Worm (Caenorhabditis elegans) whole organism, mixed stage, embryonic: ENCODE measurements around the gene pes-4.
"Not testable (repeated sequence)": the region's sequence is repeated elsewhere in the genome, so short reads cannot be mapped to it uniquely, and the experiment has no call there.

Experiments
- bed-3 ChIP-seq: fragments of 200-800 bp; sonication (Bioruptor generic); optimal IDR thresholded peaks from 3 replicates; lab custom pipeline; 2018; ENCODE audit warnings: mild to moderate bottlenecking, missing genetic modification characterization, moderate library complexity, missing compliant biosample characterization
- ceh-43 ChIP-seq: fragments of 200-800 bp; sonication (Bioruptor generic); optimal IDR thresholded peaks from 2 replicates; lab custom pipeline; 2018; ENCODE audit warnings: mild to moderate bottlenecking, missing genetic modification characterization, moderate library complexity, missing compliant biosample characterization
- drap-1 ChIP-seq: fragments of 200-800 bp; sonication (Bioruptor generic); optimal IDR thresholded peaks from 3 replicates; lab custom pipeline; 2018; ENCODE audit warnings: mild to moderate bottlenecking, missing genetic modification characterization, missing compliant biosample characterization
- elt-1 ChIP-seq: sonication (generic microtip); optimal IDR thresholded peaks from 2 replicates; lab custom pipeline; 2017; ENCODE audit warnings: missing genetic modification characterization, mild to moderate bottlenecking, missing compliant biosample characterization, antibody characterized with exemption, moderate library complexity, borderline replicate concordance; ENCODE audit not compliant: insufficient read depth
- elt-3 ChIP-seq: fragments of 150-350 bp; optimal IDR thresholded peaks from 2 replicates; lab custom pipeline; 2014; ENCODE audit warnings: missing biosample characterization, missing genetic modification characterization
- lin-32 ChIP-seq: fragments of 200-800 bp; sonication (Bioruptor generic); optimal IDR thresholded peaks from 2 replicates; lab custom pipeline; 2018; ENCODE audit warnings: mild to moderate bottlenecking, missing genetic modification characterization, missing compliant biosample characterization
- nhr-237 ChIP-seq: fragments of 150-350 bp; optimal IDR thresholded peaks from 2 replicates; lab custom pipeline; 2014; ENCODE audit warnings: missing biosample characterization, missing genetic modification characterization
- nhr-76 ChIP-seq: sonication (generic microtip); optimal IDR thresholded peaks from 2 replicates; lab custom pipeline; 2017; ENCODE audit warnings: missing biosample characterization, missing genetic modification characterization
- pha-4 ChIP-seq: fragments of 150-350 bp; optimal IDR thresholded peaks from 2 replicates; lab custom pipeline; 2018; ENCODE audit warnings: missing biosample characterization, missing genetic modification reagents, missing genetic modification characterization
- snpc-4 ChIP-seq: fragments of 150-350 bp; optimal IDR thresholded peaks from 2 replicates; lab custom pipeline; 2014; ENCODE audit warnings: missing biosample characterization, missing genetic modification characterization
- unc-120 ChIP-seq: sonication (generic microtip); optimal IDR thresholded peaks from 2 replicates; lab custom pipeline; 2017; ENCODE audit warnings: missing genetic modification characterization, missing compliant biosample characterization; ENCODE audit not compliant: poor library complexity, severe bottlenecking
- unc-62 ChIP-seq: fragments of 150-350 bp; optimal IDR thresholded peaks from 2 replicates; lab custom pipeline; 2014; ENCODE audit warnings: missing biosample characterization, missing genetic modification reagents, missing genetic modification characterization
- ztf-11 ChIP-seq: fragments of 150-350 bp; optimal IDR thresholded peaks from 2 replicates; lab custom pipeline; 2014; ENCODE audit warnings: missing biosample characterization, missing genetic modification characterization

DNA sequence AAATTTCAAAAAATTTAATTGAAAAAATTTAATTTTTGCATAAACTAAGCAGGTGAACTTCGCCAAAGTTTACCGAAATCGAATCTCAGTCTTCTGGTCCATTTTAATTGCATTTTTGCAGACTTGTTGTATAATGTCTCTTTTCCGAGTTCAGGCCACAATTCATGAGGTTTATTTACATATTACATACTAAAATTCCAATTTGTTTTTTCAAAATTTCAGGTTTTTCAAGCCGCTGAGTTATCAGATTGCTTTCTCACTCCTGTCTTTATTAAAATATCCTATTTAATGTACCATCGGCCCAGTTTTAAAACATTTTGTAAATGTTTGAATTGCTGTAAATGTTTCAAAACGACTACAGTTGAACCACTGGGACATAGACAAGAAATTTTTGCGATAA lies 26.4 kb upstream of the pes-4 start, which contains the start of gene fbxa-208:
- not testable (repeated sequence) for TF ChIP-seq unc-120 (tag; lab: Kevin White, UChicago); bed-3 (GFP tag; lab: Kevin White, UChicago); unc-62 (GFP tag; lab: Kevin White, UChicago); drap-1 (GFP tag; lab: Kevin White, UChicago); lin-32 (GFP tag; lab: Kevin White, UChicago); ceh-43 (GFP tag; lab: Kevin White, UChicago); nhr-76 (tag; lab: Kevin White, UChicago); elt-1 (tag; lab: Kevin White, UChicago); ztf-11 (tag; lab: Kevin White, UChicago); nhr-237 (tag; lab: Kevin White, UChicago); snpc-4 (tag; lab: Kevin White, UChicago); pha-4; elt-3 (tag; lab: Kevin White, UChicago)
